Worm (Caenorhabditis elegans): ENCODE results near the gene pges-2.
A peak's percentile ranks its signal among the peaks of the same experiment; 100 is the strongest.

DNA sequence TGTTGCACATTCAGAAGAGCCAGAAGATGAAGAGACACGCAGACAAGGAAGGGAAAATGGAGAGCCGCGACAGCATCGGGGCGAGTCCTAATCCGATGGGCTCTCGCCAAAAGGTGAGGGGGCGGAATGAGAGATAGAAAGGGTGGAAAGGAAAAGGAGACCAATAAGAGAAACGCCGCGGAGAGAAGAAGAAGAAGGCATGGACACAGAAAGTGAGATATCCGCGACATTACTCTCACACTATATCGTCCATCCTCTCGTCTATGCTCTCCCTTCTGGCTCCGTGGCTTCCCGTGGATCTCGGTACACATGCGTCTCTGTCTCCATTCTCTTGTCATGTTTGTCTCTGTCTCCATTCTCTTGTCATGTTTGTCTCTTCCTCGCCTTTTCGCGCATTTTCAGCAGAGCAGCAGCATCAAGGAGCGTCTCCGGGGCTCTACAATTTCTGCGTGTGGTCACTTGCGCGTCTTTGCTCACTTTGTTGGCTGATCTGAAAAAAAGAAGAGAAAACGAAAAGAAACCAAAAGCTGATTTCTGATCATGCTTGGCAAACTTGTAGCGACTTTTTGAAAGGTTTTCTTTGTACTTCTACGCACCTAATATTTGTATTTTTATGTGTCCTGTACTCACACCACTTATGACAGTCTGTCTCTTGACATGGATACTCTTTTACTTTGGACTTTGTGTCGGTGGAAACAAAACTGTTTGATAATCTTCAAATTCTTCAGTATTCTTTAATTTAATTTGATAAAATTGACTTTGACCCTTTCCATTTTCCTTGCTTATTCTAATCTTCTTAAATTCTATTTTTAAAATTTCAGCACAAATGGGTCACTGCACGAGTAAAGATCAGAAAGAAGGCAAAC, 35.8 kb upstream of the pges-2 start, which contains the start of gene gpa-7:
- peak; percentile 76 for TF ChIP-seq zag-1 (tag; optimal IDR thresholded peaks at IDR 0.05)
- TF ChIP-seq lin-13 (GFP tag; optimal IDR thresholded peaks at IDR 0.05), result no peak
- no peak for TF ChIP-seq vab-15 (tag; optimal IDR thresholded peaks at IDR 0.05)
- TF ChIP-seq lir-3 (tag; optimal IDR thresholded peaks at IDR 0.05; ENCODE audit: poor library complexity), result no peak
- no peak for TF ChIP-seq sox-4 (tag; optimal IDR thresholded peaks at IDR 0.05)
- peak; percentile 49 to 73 for TF ChIP-seq efl-1 (optimal IDR thresholded peaks at IDR 0.05)
- peak; percentile 4 to 10 for TF ChIP-seq efl-1 (GFP tag; optimal IDR thresholded peaks at IDR 0.05 in 1 of 2)
